Worm (Caenorhabditis elegans): ENCODE data around the gene nhr-59.

nhr-59 gene

ce11 chrV:2249310-2249709, 28.8 kb downstream of the nhr-59 start, which contains the start of gene cyp-33C6:
Gene cyp-33C6, minus strand, starts transcription at chrV:2249410.
- no peak for TF ChIP-seq daf-19 (GFP tag; conservative IDR thresholded peaks at IDR 0.05)
- no peak for TF ChIP-seq madf-5 (GFP tag; IDR thresholded peaks at IDR 0.05)
- no peak for TF ChIP-seq unc-62 (GFP tag; optimal IDR thresholded peaks at IDR 0.05 in 1 of 2)
- no peak for TF ChIP-seq unc-62 (tag; optimal IDR thresholded peaks at IDR 0.05)
- TF ChIP-seq spr-3 (GFP tag; optimal IDR thresholded peaks at IDR 0.05) = no peak
- no peak for TF ChIP-seq ceh-44 (GFP tag; IDR thresholded peaks at IDR 0.05)
- TF ChIP-seq lir-3 (tag; optimal IDR thresholded peaks at IDR 0.05) = no peak

DNA sequence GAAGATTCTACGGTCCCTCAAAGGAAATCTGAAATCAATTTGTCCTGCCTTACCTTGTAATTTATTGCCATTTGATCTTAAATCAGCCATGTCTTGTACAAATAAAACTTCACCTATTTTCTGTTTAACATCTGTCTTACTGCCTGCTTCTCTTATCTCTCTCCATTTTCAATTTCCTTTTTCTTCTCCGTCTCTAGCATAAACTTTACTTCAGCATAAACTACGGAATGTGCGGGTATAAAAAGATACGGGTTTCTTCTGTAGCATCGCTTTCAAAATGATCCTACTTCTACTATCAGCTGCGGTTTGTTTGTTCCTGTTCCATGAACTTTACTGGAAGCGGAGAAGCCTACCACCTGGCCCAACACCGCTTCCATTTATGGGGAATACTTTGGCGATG, 33.3 kb downstream of the nhr-59 start, which contains the start of gene cyp-33C5:
Gene cyp-33C5 (plus strand): TSS at position 254 of the 400 bp plus-strand sequence.
- TF ChIP-seq mxl-3 (GFP tag; optimal IDR thresholded peaks at IDR 0.05) = no peak
- TF ChIP-seq mep-1 (tag; optimal IDR thresholded peaks at IDR 0.05) = no peak
- TF ChIP-seq dmd-6 (GFP tag; IDR thresholded peaks at IDR 0.05) = peak; percentile 70
- no peak for TF ChIP-seq F26F4.8 (GFP tag; conservative IDR thresholded peaks at IDR 0.05)
- TF ChIP-seq mes-2 (tag; optimal IDR thresholded peaks at IDR 0.05; ENCODE audit: poor library complexity, severe bottlenecking) = no peak
- TF ChIP-seq php-3 (GFP tag; IDR thresholded peaks at IDR 0.05) = no peak
- no peak for TF ChIP-seq Y105C5A.15 (GFP tag; IDR thresholded peaks at IDR 0.05)
- no peak for TF ChIP-seq daf-16 (GFP tag; optimal IDR thresholded peaks at IDR 0.05)
- peak; percentile 46 for TF ChIP-seq daf-16 (tag; optimal IDR thresholded peaks at IDR 0.05)
- TF ChIP-seq ceh-62 (tag; optimal IDR thresholded peaks at IDR 0.05) = no peak
- TF ChIP-seq unc-130 (GFP tag; optimal IDR thresholded peaks at IDR 0.05) = no peak
- TF ChIP-seq ztf-7 (tag; optimal IDR thresholded peaks at IDR 0.05) = no peak
- no peak for TF ChIP-seq vab-7 (GFP tag; IDR thresholded peaks at IDR 0.05)
- TF ChIP-seq pqm-1 (tag; optimal IDR thresholded peaks at IDR 0.05) = peak; percentile 23
- no peak for TF ChIP-seq lim-7 (GFP tag; IDR thresholded peaks at IDR 0.05)
- no peak for TF ChIP-seq tag-97 (GFP tag; IDR thresholded peaks at IDR 0.05)
- no peak for TF ChIP-seq T20F7.1 (GFP tag; optimal IDR thresholded peaks at IDR 0.05)
- 0 out of 2 replicates have a peak, but pooled peaks have one; percentile 41 for TF ChIP-seq lin-1 (GFP tag; IDR thresholded peaks at IDR 0.05)
- no peak for TF ChIP-seq lin-39 (tag; optimal IDR thresholded peaks at IDR 0.05)
- TF ChIP-seq F44E2.7 (GFP tag; IDR thresholded peaks at IDR 0.05) = no peak
- TF ChIP-seq nhr-25 (tag; optimal IDR thresholded peaks at IDR 0.05; ENCODE audit: borderline replicate concordance, insufficient read depth) = no peak
- peak; percentile 25 for TF ChIP-seq hlh-11 (tag; optimal IDR thresholded peaks at IDR 0.05)
- no peak for TF ChIP-seq ceh-82 (tag; optimal IDR thresholded peaks at IDR 0.05)
- no peak for TF ChIP-seq gei-8 (GFP tag; optimal IDR thresholded peaks at IDR 0.05)
- TF ChIP-seq zfp-3 (GFP tag; conservative IDR thresholded peaks at IDR 0.05) = no peak
- TF ChIP-seq nhr-102 (tag; optimal IDR thresholded peaks at IDR 0.05) = no peak
- no peak for TF ChIP-seq nhr-77 (tag; optimal IDR thresholded peaks at IDR 0.05)
- TF ChIP-seq dve-1 (tag; optimal IDR thresholded peaks at IDR 0.05; ENCODE audit: insufficient read depth) = peak; percentile 54
- no peak for TF ChIP-seq spr-1 (tag; optimal IDR thresholded peaks at IDR 0.05)
- TF ChIP-seq mdl-1 (tag; optimal IDR thresholded peaks at IDR 0.05) = no peak
- TF ChIP-seq duxl-1 (tag; optimal IDR thresholded peaks at IDR 0.05; ENCODE audit: poor library complexity) = peak; percentile 5
- TF ChIP-seq aly-2 (tag; optimal IDR thresholded peaks at IDR 0.05) = no peak
- TF ChIP-seq egl-27 (tag; optimal IDR thresholded peaks at IDR 0.05) = no peak
- TF ChIP-seq set-16 (GFP tag; IDR thresholded peaks at IDR 0.05) = no peak
- TF ChIP-seq dmd-9 (GFP tag; IDR thresholded peaks at IDR 0.05) = no peak
- no peak for TF ChIP-seq sdz-12 (GFP tag; optimal IDR thresholded peaks at IDR 0.05)
- no peak for TF ChIP-seq nhr-41 (GFP tag; IDR thresholded peaks at IDR 0.05)
- TF ChIP-seq attf-4 (tag; optimal IDR thresholded peaks at IDR 0.05) = no peak
- no peak for TF ChIP-seq daf-8 (GFP tag; IDR thresholded peaks at IDR 0.05)
- no peak for TF ChIP-seq nhr-42 (GFP tag; IDR thresholded peaks at IDR 0.05)
- no peak for TF ChIP-seq D1046.2 (GFP tag; IDR thresholded peaks at IDR 0.05)
- TF ChIP-seq unc-62 (GFP tag; optimal IDR thresholded peaks at IDR 0.05 in 1 of 2) = no peak
- TF ChIP-seq unc-62 (tag; optimal IDR thresholded peaks at IDR 0.05) = no peak
- no peak for TF ChIP-seq nhr-111 (GFP tag; optimal IDR thresholded peaks at IDR 0.05)
- no peak for TF ChIP-seq tra-1 (GFP tag; IDR thresholded peaks at IDR 0.05)
- TF ChIP-seq nhr-28 (tag; optimal IDR thresholded peaks at IDR 0.05) = peak; percentile 98
